Worm (Caenorhabditis elegans) whole organism, L2 larva: ENCODE results near the gene egl-5.

Experiments used
- C34F6.9 ChIP-seq: fragments of 150-350 bp; optimal IDR thresholded peaks from 2 replicates; lab custom pipeline; 2014; ENCODE audit warnings: missing biosample characterization, missing genetic modification characterization
- F13H6.1 ChIP-seq: sonication (generic microtip); optimal IDR thresholded peaks from 2 replicates; lab custom pipeline; 2016; ENCODE audit warnings: missing genetic modification characterization, missing compliant biosample characterization
- R02D3.7 ChIP-seq: fragments of 150-350 bp; optimal IDR thresholded peaks from 2 replicates; lab custom pipeline; 2014; ENCODE audit warnings: missing biosample characterization, missing genetic modification characterization
- Y55F3AM.14 ChIP-seq: fragments of 200-800 bp; sonication (Bioruptor generic); optimal IDR thresholded peaks from 2 replicates; lab custom pipeline; 2018; ENCODE audit warnings: mild to moderate bottlenecking, missing genetic modification characterization, missing compliant biosample characterization
- ZK546.5 ChIP-seq: sonication (generic microtip); optimal IDR thresholded peaks from 2 replicates; lab custom pipeline; 2017; ENCODE audit warnings: missing biosample characterization, missing genetic modification characterization
- alr-1 ChIP-seq: fragments of 150-350 bp; optimal IDR thresholded peaks from 2 replicates; lab custom pipeline; 2014; ENCODE audit warnings: missing biosample characterization, missing genetic modification characterization
- aly-2 ChIP-seq: fragments of 150-350 bp; optimal IDR thresholded peaks from 2 replicates; lab custom pipeline; 2014; ENCODE audit warnings: missing biosample characterization, missing genetic modification characterization
- ama-1 ChIP-seq: fragments of 150-350 bp; optimal IDR thresholded peaks from 2 replicates; lab custom pipeline; 2018; ENCODE audit warnings: inconsistent platforms
- blmp-1 ChIP-seq: sonication (generic microtip); optimal IDR thresholded peaks from 2 replicates; lab custom pipeline; 2017; ENCODE audit warnings: missing genetic modification characterization, mild to moderate bottlenecking, missing compliant biosample characterization, antibody characterized with exemption, moderate library complexity; ENCODE audit not compliant: insufficient read depth
- ceh-16 ChIP-seq: fragments of 150-350 bp; optimal IDR thresholded peaks from 2 replicates; lab custom pipeline; 2014; ENCODE audit warnings: missing biosample characterization, missing genetic modification characterization
- crh-2 ChIP-seq: sonication (generic microtip); optimal IDR thresholded peaks from 2 replicates; lab custom pipeline; 2017; ENCODE audit warnings: missing biosample characterization, missing genetic modification characterization
- egl-27 ChIP-seq: sonication (generic microtip); optimal IDR thresholded peaks from 3 replicates; lab custom pipeline; 2017; ENCODE audit warnings: missing biosample characterization, missing genetic modification reagents, missing genetic modification characterization
- elt-3 ChIP-seq: sonication (generic microtip); optimal IDR thresholded peaks from 2 replicates; lab custom pipeline; 2017; ENCODE audit warnings: missing biosample characterization, missing genetic modification characterization
- lin-11 ChIP-seq: fragments of 150-350 bp; sonication (generic microtip); optimal IDR thresholded peaks from 2 replicates; lab custom pipeline; 2014; ENCODE audit warnings: missing biosample characterization, missing genetic modification characterization, inconsistent platforms, mixed read lengths
- lin-13 ChIP-seq: fragments of 150-350 bp; optimal IDR thresholded peaks from 2 replicates; lab custom pipeline; 2014; ENCODE audit warnings: missing biosample characterization, missing genetic modification reagents, missing genetic modification characterization
- lin-39 ChIP-seq: fragments of 150-350 bp; optimal IDR thresholded peaks from 2 replicates; lab custom pipeline; 2014; ENCODE audit warnings: missing biosample characterization, missing genetic modification reagents, missing genetic modification characterization
- lsy-2 ChIP-seq, 2 experiments: fragments of 150-350 bp in 1 of 2; sonication (generic microtip) in 1 of 2; optimal IDR thresholded peaks; 2 replicates each; lab custom pipeline; 2014 to 2017; ENCODE audit warnings: missing biosample characterization in 2 of 2, missing genetic modification characterization in 2 of 2
- mab-5 ChIP-seq: fragments of 150-350 bp; optimal IDR thresholded peaks from 2 replicates; lab custom pipeline; 2014; ENCODE audit warnings: missing biosample characterization, missing genetic modification characterization
- mbf-1 ChIP-seq: sonication (generic microtip); optimal IDR thresholded peaks from 2 replicates; lab custom pipeline; 2017; ENCODE audit warnings: missing biosample characterization, missing genetic modification characterization
- mdl-1 ChIP-seq, 2 experiments: fragments of 150-350 bp in 1 of 2; sonication (generic microtip) in 1 of 2; optimal IDR thresholded peaks; 2 replicates each; lab custom pipeline; 2017; ENCODE audit warnings: missing biosample characterization in 2 of 2, missing genetic modification characterization in 2 of 2
- nhr-11 ChIP-seq: fragments of 150-350 bp; optimal IDR thresholded peaks from 2 replicates; lab custom pipeline; 2014; ENCODE audit warnings: missing biosample characterization, missing genetic modification characterization
- nhr-12 ChIP-seq: fragments of 150-350 bp; optimal IDR thresholded peaks from 2 replicates; lab custom pipeline; 2014; ENCODE audit warnings: missing biosample characterization, missing genetic modification characterization
- nhr-129 ChIP-seq: fragments of 150-350 bp; optimal IDR thresholded peaks from 2 replicates; lab custom pipeline; 2014; ENCODE audit warnings: missing biosample characterization, missing genetic modification characterization
- nhr-21 ChIP-seq: fragments of 150-350 bp; optimal IDR thresholded peaks from 2 replicates; lab custom pipeline; 2014; ENCODE audit warnings: missing biosample characterization, missing genetic modification characterization
- nhr-23 ChIP-seq: fragments of 150-350 bp; optimal IDR thresholded peaks from 2 replicates; lab custom pipeline; 2014; ENCODE audit warnings: missing biosample characterization, missing genetic modification reagents, missing genetic modification characterization
- nhr-237 ChIP-seq: fragments of 150-350 bp; optimal IDR thresholded peaks from 2 replicates; lab custom pipeline; 2014; ENCODE audit warnings: missing biosample characterization, missing genetic modification characterization
- nhr-25 ChIP-seq: fragments of 150-350 bp; sonication (generic microtip); optimal IDR thresholded peaks from 3 replicates; lab custom pipeline; 2014; ENCODE audit warnings: missing biosample characterization, missing genetic modification characterization
- nhr-77 ChIP-seq: fragments of 150-350 bp; optimal IDR thresholded peaks from 2 replicates; lab custom pipeline; 2014; ENCODE audit warnings: missing biosample characterization, missing genetic modification characterization
- peb-1 ChIP-seq: fragments of 150-350 bp; optimal IDR thresholded peaks from 2 replicates; lab custom pipeline; 2014; ENCODE audit warnings: missing biosample characterization, missing genetic modification characterization
- skn-1 ChIP-seq: sonication (generic microtip); optimal IDR thresholded peaks from 2 replicates; lab custom pipeline; 2017; ENCODE audit warnings: missing biosample characterization, missing genetic modification characterization
- snpc-4 ChIP-seq: fragments of 150-350 bp; optimal IDR thresholded peaks from 2 replicates; lab custom pipeline; 2014; ENCODE audit warnings: missing biosample characterization, missing genetic modification characterization
- unc-39 ChIP-seq: fragments of 150-350 bp; optimal IDR thresholded peaks from 2 replicates; lab custom pipeline; 2014; ENCODE audit warnings: missing biosample characterization, missing genetic modification characterization
- unc-55 ChIP-seq: fragments of 150-350 bp; sonication (generic microtip); optimal IDR thresholded peaks from 3 replicates; lab custom pipeline; 2014; ENCODE audit warnings: missing biosample characterization, missing genetic modification reagents, missing genetic modification characterization
- unc-62 ChIP-seq: fragments of 150-350 bp; optimal IDR thresholded peaks from 2 replicates; lab custom pipeline; 2014; ENCODE audit warnings: missing biosample characterization, missing genetic modification reagents, missing genetic modification characterization
- zag-1 ChIP-seq: fragments of 150-350 bp; optimal IDR thresholded peaks from 2 replicates; lab custom pipeline; 2014; ENCODE audit warnings: missing biosample characterization, missing genetic modification characterization
- ztf-1 ChIP-seq: fragments of 200-800 bp; sonication (Bioruptor generic); conservative IDR thresholded peaks from 2 replicates; pipeline ENCODE4 v1.3.6; 2022; ENCODE audit warnings: missing genetic modification characterization, missing compliant biosample characterization

egl-5 gene

DNA sequence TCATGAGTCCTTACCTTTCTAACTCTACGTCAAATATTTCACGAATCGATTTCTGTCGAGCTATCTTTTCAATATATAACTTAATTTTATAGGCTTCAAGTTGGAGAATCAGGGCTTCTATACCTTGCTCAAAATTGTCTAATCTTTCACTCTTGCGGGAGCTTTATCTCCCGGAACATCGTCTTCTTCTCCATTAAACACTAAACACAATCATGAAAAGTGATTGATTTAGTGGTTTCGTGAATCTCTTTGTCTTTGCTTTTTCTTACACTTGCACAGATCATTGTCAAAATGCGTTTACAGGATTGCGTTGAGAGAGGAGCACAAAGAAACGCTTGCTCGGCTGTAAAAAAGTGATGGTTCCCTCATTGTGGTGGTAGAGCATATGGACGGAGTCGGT is 25.8 kb upstream of the egl-5 start:
- no peak for TF ChIP-seq mbf-1 (tag; lab: Kevin White, UChicago)
- peak; percentile 64 for TF ChIP-seq mab-5 (tag; lab: Kevin White, UChicago)

DNA sequence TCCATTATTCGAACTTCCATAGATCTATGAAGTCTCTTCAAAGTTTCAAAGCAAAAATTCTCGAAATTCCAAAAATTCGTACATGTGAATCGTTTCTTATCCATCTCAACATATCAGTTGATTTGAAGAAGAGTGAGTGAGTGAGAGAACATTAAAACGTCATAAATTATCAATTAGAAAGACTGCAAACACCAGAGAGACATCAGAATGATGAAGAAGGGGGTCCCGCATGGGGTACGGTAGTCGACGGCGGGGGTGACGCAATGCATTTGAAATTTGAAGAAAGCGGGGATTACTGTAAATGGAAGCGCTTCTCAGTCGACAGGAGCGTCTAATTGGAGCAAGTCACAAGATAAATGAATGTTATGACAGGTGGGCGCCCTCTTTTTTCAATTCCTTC is 23.7 kb upstream of the egl-5 start:
- no peak for TF ChIP-seq lin-11 (tag; lab: Kevin White, UChicago)
- TF ChIP-seq R02D3.7: no peak
- no peak for TF ChIP-seq nhr-11
- no peak for TF ChIP-seq snpc-4 (tag; lab: Kevin White, UChicago)
- TF ChIP-seq nhr-129 (tag; lab: Kevin White, UChicago): peak; percentile 6
- TF ChIP-seq F13H6.1: peak; percentile 22
- TF ChIP-seq ztf-1 (GFP tag; lab: Robert Waterston, UW): no peak
- TF ChIP-seq ceh-16: no peak
- TF ChIP-seq nhr-237 (tag; lab: Kevin White, UChicago): no peak
- TF ChIP-seq nhr-21 (tag; lab: Kevin White, UChicago): no peak
- peak; percentile 74 for TF ChIP-seq mab-5 (tag; lab: Kevin White, UChicago)
- no peak for TF ChIP-seq crh-2 (tag; lab: Kevin White, UChicago)
- TF ChIP-seq ama-1 (lab: Kevin White, UChicago): no peak
- no peak for TF ChIP-seq elt-3 (tag; lab: Kevin White, UChicago)
- TF ChIP-seq skn-1 (tag; lab: Kevin White, UChicago): no peak
- TF ChIP-seq nhr-12: no peak
- TF ChIP-seq lin-39 (tag; lab: Kevin White, UChicago): no peak
- TF ChIP-seq lsy-2 (tag; optimal IDR thresholded peaks at IDR 0.05; lab: Kevin White, UChicago): peak in 1 of 2 experiments; percentile 82
- TF ChIP-seq egl-27 (tag; lab: Kevin White, UChicago): no peak
- TF ChIP-seq lin-13: no peak
- TF ChIP-seq C34F6.9: no peak
- no peak for TF ChIP-seq ZK546.5 (tag; lab: Kevin White, UChicago)
- peak; percentile 42 for TF ChIP-seq unc-55 (GFP tag; lab: Kevin White, UChicago)
- TF ChIP-seq alr-1 (tag; lab: Kevin White, UChicago): no peak
- TF ChIP-seq mbf-1 (tag; lab: Kevin White, UChicago): no peak

DNA sequence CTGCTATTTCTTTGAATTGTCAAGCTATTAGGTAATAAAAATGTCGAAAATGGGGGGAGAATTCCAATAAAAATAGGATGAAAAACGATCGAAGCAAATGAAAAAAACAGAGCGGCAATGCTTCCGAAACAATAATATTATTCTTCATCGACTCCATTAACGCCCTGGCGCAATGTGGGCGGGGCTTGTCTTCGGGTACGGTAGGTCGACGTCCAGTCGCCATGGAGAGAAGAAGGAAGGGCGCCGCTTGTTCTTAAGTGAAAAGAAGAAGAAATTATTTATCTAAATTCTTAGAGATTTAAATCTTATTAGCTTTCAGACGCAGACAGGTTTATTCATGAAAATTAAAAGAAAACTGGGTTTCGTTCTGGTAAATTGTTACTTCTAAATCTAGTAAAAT is 22.0 kb upstream of the egl-5 start:
- TF ChIP-seq lsy-2 (tag; optimal IDR thresholded peaks at IDR 0.05; lab: Kevin White, UChicago) (peak in 1 of 2 experiments; percentile 76), nhr-25 (tag; lab: Kevin White, UChicago) (no peak)

DNA sequence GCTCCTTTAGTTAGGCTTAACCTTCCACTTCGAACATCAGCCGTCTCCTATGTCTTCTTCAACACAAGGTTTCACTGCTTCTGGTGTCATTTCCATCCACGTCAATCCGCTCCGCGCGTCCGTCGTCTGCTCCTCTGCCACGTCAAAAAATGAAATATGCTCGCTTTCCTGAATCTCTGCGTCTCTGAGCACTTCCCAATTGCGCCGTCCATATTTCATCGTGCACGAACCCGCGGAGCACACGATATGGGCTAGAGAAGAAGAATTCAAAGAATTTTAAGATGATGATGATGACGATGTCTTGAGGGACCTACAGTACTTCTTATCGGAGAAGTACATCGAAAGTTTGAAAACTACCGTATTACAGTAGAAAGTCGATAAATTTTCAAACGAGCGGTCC is 21.2 kb upstream of the egl-5 start:
- peak; percentile 10 for TF ChIP-seq unc-62 (GFP tag; lab: Kevin White, UChicago)
- no peak for TF ChIP-seq peb-1 (tag; lab: Kevin White, UChicago)
- TF ChIP-seq mbf-1 (tag; lab: Kevin White, UChicago): no peak
- peak; percentile 71 for TF ChIP-seq mab-5 (tag; lab: Kevin White, UChicago)
- peak in 1 of 2 experiments; percentile 21 for TF ChIP-seq lsy-2 (tag; optimal IDR thresholded peaks at IDR 0.05; lab: Kevin White, UChicago)

ce11 chrIII:7795311-7795710 is 18.9 kb upstream of the egl-5 start, which contains the start of gene cyk-7:
Gene cyk-7 (minus strand): TSS chrIII:7795409.
- TF ChIP-seq mbf-1 (tag; lab: Kevin White, UChicago) (no peak), lsy-2 (tag; optimal IDR thresholded peaks at IDR 0.05; lab: Kevin White, UChicago) (peak in 1 of 2 experiments; percentile 37), Y55F3AM.14 (no peak), ZK546.5 (tag; lab: Kevin White, UChicago) (no peak), nhr-237 (tag; lab: Kevin White, UChicago) (no peak), nhr-12 (no peak), aly-2 (no peak), elt-3 (tag; lab: Kevin White, UChicago) (no peak)
- TF ChIP-seq, all 48 proteins: peak for 1

DNA sequence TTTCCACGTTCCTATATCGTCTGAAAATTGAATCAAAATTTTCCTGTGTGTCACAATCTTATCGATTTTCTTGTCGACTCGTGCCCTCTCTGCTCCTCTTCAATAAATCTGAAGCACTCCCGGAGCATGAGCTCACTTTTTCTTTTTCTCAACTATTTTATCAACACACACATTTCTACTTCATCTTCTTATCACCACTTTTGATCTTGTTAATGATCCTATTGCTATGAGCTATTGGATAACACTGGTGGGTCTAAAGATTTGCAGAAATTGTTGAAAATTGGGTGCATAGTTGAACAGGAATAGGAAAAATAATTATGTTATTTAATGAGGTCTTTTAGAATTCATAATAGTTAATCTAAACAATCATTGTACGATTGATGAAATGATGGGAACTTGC is 8.9 kb upstream of the egl-5 start:
- no peak for TF ChIP-seq mdl-1 (tag; optimal IDR thresholded peaks at IDR 0.05; lab: Kevin White, UChicago)
- TF ChIP-seq nhr-12: no peak
- no peak for TF ChIP-seq ceh-16
- no peak for TF ChIP-seq snpc-4 (tag; lab: Kevin White, UChicago)
- TF ChIP-seq unc-39 (tag; lab: Kevin White, UChicago): no peak
- no peak for TF ChIP-seq nhr-77 (tag; lab: Kevin White, UChicago)
- TF ChIP-seq Y55F3AM.14: no peak
- TF ChIP-seq alr-1 (tag; lab: Kevin White, UChicago): no peak
- TF ChIP-seq nhr-237 (tag; lab: Kevin White, UChicago): no peak
- TF ChIP-seq blmp-1: no peak
- no peak for TF ChIP-seq mab-5 (tag; lab: Kevin White, UChicago)
- TF ChIP-seq nhr-23: no peak
- TF ChIP-seq crh-2 (tag; lab: Kevin White, UChicago): no peak
- no peak for TF ChIP-seq unc-62 (GFP tag; lab: Kevin White, UChicago)
- no peak for TF ChIP-seq zag-1 (tag; lab: Kevin White, UChicago)
- no peak for TF ChIP-seq mbf-1 (tag; lab: Kevin White, UChicago)
- no peak for TF ChIP-seq nhr-11
- TF ChIP-seq lin-39 (tag; lab: Kevin White, UChicago): no peak
